Worm (Caenorhabditis elegans): Measurements from ENCODE around the gene gana-1.

Gene gana-1

DNA sequence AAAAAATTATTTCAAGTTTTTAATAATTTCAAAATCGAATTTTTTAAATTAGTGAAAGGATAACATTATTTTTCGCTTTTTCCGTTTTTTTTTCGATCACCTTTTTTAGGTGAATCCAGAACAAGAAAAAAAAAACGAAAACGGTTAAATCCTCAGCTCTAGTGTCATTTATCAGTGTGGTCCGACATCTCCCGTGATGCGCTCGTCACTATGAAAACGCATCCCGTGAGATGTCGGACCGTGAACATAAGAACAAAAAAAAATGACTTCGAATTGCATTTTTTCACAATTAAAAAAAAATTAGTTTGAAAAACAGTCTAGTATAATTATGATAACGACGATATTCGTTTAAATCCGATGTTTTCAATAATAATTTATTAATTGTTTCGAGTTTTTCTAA is 39.3 kb upstream of the gana-1 start:
- TF ChIP-seq xbp-1 (tag; optimal IDR thresholded peaks at IDR 0.05) (no peak), ama-1 (optimal IDR thresholded peaks at IDR 0.05) (no peak), ceh-82 (tag; optimal IDR thresholded peaks at IDR 0.05) (no peak), fkh-4 (tag; optimal IDR thresholded peaks at IDR 0.05; ENCODE audit: borderline replicate concordance) (no peak), zip-4 (GFP tag; optimal IDR thresholded peaks at IDR 0.05) (no peak), snpc-4 (tag; optimal IDR thresholded peaks at IDR 0.05) (peak; percentile 56), ces-1 (GFP tag; optimal IDR thresholded peaks at IDR 0.05) (no peak), nhr-237 (tag; optimal IDR thresholded peaks at IDR 0.05) (no peak)

DNA sequence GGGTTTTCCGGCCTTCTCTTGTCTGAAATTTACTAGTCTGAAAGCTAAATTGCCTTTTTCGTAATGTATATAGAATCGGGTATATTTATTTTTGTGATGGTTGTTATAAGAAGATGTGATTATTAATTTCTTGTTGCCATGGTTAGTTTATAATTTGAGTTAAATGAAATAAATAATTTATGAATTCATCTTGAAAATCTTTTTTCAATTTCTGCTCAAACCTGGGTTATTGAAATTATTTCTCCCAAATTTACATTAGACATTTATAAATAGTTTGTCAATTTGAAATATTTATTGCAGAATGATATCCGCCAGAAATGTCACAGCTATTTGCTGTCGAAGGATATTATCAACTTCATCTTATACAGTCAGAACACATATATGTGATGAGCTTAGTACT is 38.6 kb upstream of the gana-1 start, which contains the start of gene dars-2:
Gene dars-2 (plus strand): TSS at position 301 of the 400 bp plus-strand sequence.
- no peak for TF ChIP-seq nhr-47 (tag; optimal IDR thresholded peaks at IDR 0.05)
- no peak for TF ChIP-seq snpc-4 (tag; optimal IDR thresholded peaks at IDR 0.05)
- TF ChIP-seq isw-1 (GFP tag; IDR thresholded peaks at IDR 0.05), result no peak
- no peak for TF ChIP-seq egl-13 (tag; optimal IDR thresholded peaks at IDR 0.05)
- no peak for TF ChIP-seq lin-13 (GFP tag; optimal IDR thresholded peaks at IDR 0.05)
- TF ChIP-seq lin-15B (tag; optimal IDR thresholded peaks at IDR 0.05), result no peak
- TF ChIP-seq unc-86 (tag; optimal IDR thresholded peaks at IDR 0.05), result no peak
- no peak for TF ChIP-seq elt-2 (tag; optimal IDR thresholded peaks at IDR 0.05)
- TF ChIP-seq egl-27 (tag; optimal IDR thresholded peaks at IDR 0.05), result no peak
- no peak for TF ChIP-seq pqm-1 (tag; optimal IDR thresholded peaks at IDR 0.05)
- TF ChIP-seq C04F5.9 (tag; optimal IDR thresholded peaks at IDR 0.05), result no peak
- TF ChIP-seq alr-1 (tag; optimal IDR thresholded peaks at IDR 0.05; ENCODE audit: borderline replicate concordance), result no peak

DNA sequence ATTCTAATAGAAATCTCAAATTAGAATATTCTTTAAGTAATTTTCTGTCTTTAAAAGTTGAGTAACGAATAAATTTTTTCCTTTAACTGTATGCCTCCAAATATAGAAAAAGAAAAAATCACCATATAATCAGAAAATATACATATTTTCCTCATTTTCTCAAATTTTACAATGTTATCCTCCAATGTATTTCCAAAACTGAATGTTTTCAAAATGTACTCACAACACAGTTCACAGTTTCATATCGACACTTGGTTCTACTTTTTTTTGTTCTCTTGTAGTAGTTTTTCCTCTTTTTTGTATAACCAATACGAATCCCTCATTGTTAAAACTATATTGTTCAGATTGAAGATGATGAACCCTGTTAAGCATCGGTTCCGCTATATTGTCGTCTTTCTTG is 33.4 kb upstream of the gana-1 start, which contains the start of gene F10C2.7:
Gene F10C2.7 (plus strand): TSS at position 301 of the 400 bp plus-strand sequence.
- no peak for TF ChIP-seq egl-27 (tag; optimal IDR thresholded peaks at IDR 0.05)
- no peak for TF ChIP-seq C16A3.4 (tag; optimal IDR thresholded peaks at IDR 0.05)
- no peak for TF ChIP-seq ceh-82 (tag; optimal IDR thresholded peaks at IDR 0.05)
- no peak for TF ChIP-seq hlh-17 (GFP tag; optimal IDR thresholded peaks at IDR 0.05; ENCODE audit: borderline replicate concordance)
- TF ChIP-seq nhr-84 (tag; optimal IDR thresholded peaks at IDR 0.05), result no peak
- TF ChIP-seq ceh-90 (tag; optimal IDR thresholded peaks at IDR 0.05), result no peak
- no peak for TF ChIP-seq snu-23 (GFP tag; optimal IDR thresholded peaks at IDR 0.05)
- no peak for TF ChIP-seq lin-14 (GFP tag; optimal IDR thresholded peaks at IDR 0.05)
- TF ChIP-seq lin-35 (GFP tag; optimal IDR thresholded peaks at IDR 0.05), result no peak
- no peak for TF ChIP-seq isw-1 (GFP tag; IDR thresholded peaks at IDR 0.05)
- no peak for TF ChIP-seq jun-1 (tag; optimal IDR thresholded peaks at IDR 0.05)
- TF ChIP-seq ceh-63 (GFP tag; optimal IDR thresholded peaks at IDR 0.05), result no peak
- TF ChIP-seq nhr-12 (tag; optimal IDR thresholded peaks at IDR 0.05), result no peak
- TF ChIP-seq nhr-237 (tag; optimal IDR thresholded peaks at IDR 0.05), result no peak
- no peak for TF ChIP-seq nhr-11 (tag; optimal IDR thresholded peaks at IDR 0.05)

DNA sequence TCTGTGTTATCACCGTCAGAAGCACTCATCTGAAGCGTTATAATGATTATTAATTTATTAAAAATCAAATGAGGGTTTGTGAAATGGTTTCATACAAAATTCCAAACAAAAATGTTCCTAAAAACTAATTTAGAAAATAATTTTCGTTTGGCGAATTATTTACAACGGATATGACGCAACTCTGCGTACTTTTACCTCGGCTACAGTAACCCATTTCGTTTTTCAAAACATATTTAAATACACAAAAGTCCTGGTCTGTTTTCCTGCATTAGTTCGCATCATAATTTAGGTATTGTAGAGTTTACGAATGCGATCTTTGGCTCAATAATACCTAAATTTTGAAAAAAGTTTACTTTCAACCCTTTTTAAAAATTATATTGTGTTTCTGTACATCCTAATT is 27.3 kb upstream of the gana-1 start, which contains the start of gene R07B7.2:
Gene R07B7.2 (minus strand): TSS at position 35 of the 400 bp plus-strand sequence.
- TF ChIP-seq sox-4 (tag; optimal IDR thresholded peaks at IDR 0.05) (no peak), nhr-71 (tag; optimal IDR thresholded peaks at IDR 0.05) (no peak), nhr-76 (tag; optimal IDR thresholded peaks at IDR 0.05) (no peak), rnt-1 (tag; optimal IDR thresholded peaks at IDR 0.05) (no peak), ces-1 (GFP tag; optimal IDR thresholded peaks at IDR 0.05) (no peak), hpl-2 (GFP tag; optimal IDR thresholded peaks at IDR 0.05) (no peak), ceh-82 (tag; optimal IDR thresholded peaks at IDR 0.05) (no peak), unc-98 (GFP tag; IDR thresholded peaks at IDR 0.05) (no peak), blmp-1 (tag; optimal IDR thresholded peaks at IDR 0.05) (no peak), nhr-47 (tag; optimal IDR thresholded peaks at IDR 0.05) (no peak), nhr-84 (tag; optimal IDR thresholded peaks at IDR 0.05) (no peak), ets-5 (GFP tag; IDR thresholded peaks at IDR 0.05) (no peak), vab-15 (tag; optimal IDR thresholded peaks at IDR 0.05) (no peak), lir-3 (tag; optimal IDR thresholded peaks at IDR 0.05; ENCODE audit: poor library complexity) (no peak), ama-1 (optimal IDR thresholded peaks at IDR 0.05) (no peak), mef-2 (tag; optimal IDR thresholded peaks at IDR 0.05) (no peak), nhr-77 (tag; optimal IDR thresholded peaks at IDR 0.05) (no peak), fkh-10 (GFP tag; optimal IDR thresholded peaks at IDR 0.05) (no peak), snu-23 (GFP tag; optimal IDR thresholded peaks at IDR 0.05) (no peak), nhr-19 (GFP tag; conservative IDR thresholded peaks at IDR 0.05) (no peak)
